Worm (Caenorhabditis elegans): ENCODE data around the gene F11G11.13.

DNA sequence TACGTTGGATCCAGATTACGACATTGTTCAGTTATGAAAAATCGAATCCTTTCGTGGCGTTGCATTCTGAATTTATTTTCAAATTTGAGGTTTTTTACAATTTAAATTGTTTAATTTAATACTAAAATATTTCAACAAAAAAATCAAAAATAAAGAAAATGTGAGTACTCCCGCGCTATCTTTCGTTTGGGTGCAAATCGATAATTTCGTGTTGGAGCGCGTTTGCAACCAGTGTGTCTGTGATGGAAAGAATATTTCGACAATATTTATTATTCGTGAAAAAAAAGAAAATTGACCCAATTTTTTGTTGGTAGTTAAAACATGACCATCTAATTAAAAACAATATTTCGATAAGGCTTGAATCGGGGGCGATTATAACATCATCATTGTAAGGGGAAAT lies 26.1 kb upstream of the F11G11.13 start, which contains the start of gene R05F9.9:
- TF ChIP-seq F57A8.1 (GFP tag; optimal IDR thresholded peaks at IDR 0.05) (no peak), dpff-1 (tag; optimal IDR thresholded peaks at IDR 0.05) (no peak), ama-1 (optimal IDR thresholded peaks at IDR 0.05) (peak; percentile 64), ama-1 (GFP tag; optimal IDR thresholded peaks at IDR 0.05) (no peak), nfya-1 (tag; optimal IDR thresholded peaks at IDR 0.05; ENCODE audit: borderline replicate concordance, insufficient read depth) (no peak), ztf-26 (tag; optimal IDR thresholded peaks at IDR 0.05) (peak; percentile 37), him-1 (tag; optimal IDR thresholded peaks at IDR 0.05) (no peak), hsf-1 (GFP tag; IDR thresholded peaks at IDR 0.05) (peak; percentile 66), efl-1 (GFP tag; optimal IDR thresholded peaks at IDR 0.05) (peak; percentile 39), repo-1 (tag; optimal IDR thresholded peaks at IDR 0.05) (peak; percentile 56), pha-4 (tag; optimal IDR thresholded peaks at IDR 0.05) (no peak), F10E7.11 (tag; optimal IDR thresholded peaks at IDR 0.05) (no peak), B0035.1 (tag; optimal IDR thresholded peaks at IDR 0.05) (no peak), lin-54 (GFP tag; optimal IDR thresholded peaks at IDR 0.05) (peak; percentile 59)

All from whole organism, young adult.